Worm (Caenorhabditis elegans): ENCODE results near the gene C07H6.2.

The C07H6.2 gene

ce11 chrIII:7488303-7488702 lies 32.5 kb upstream of the C07H6.2 start:
- TF ChIP-seq ZK185.1 (tag; optimal IDR thresholded peaks at IDR 0.05; ENCODE audit: poor library complexity, severe bottlenecking) (no peak), hlh-26 (GFP tag; conservative IDR thresholded peaks at IDR 0.05) (no peak), sdz-38 (tag; optimal IDR thresholded peaks at IDR 0.05) (no peak), attf-3 (GFP tag; conservative IDR thresholded peaks at IDR 0.05) (no peak), ets-4 (GFP tag; optimal IDR thresholded peaks at IDR 0.05) (no peak), somi-1 (GFP tag; optimal IDR thresholded peaks at IDR 0.05) (peak; percentile 33), lin-40 (tag; optimal IDR thresholded peaks at IDR 0.05) (peak; percentile 10), him-1 (tag; optimal IDR thresholded peaks at IDR 0.05) (no peak), unc-62 (GFP tag; optimal IDR thresholded peaks at IDR 0.05) (no peak), bed-2 (GFP tag; IDR thresholded peaks at IDR 0.05) (no peak), ztf-26 (tag; optimal IDR thresholded peaks at IDR 0.05) (peak; percentile 61)

- peak; percentile 78 for TF ChIP-seq hmg-1.2 (GFP tag; IDR thresholded peaks at IDR 0.05)
- TF ChIP-seq Y79H2A.3 (GFP tag; conservative IDR thresholded peaks at IDR 0.05): no peak
- no peak for TF ChIP-seq cebp-1 (GFP tag; IDR thresholded peaks at IDR 0.05)
- no peak for TF ChIP-seq cebp-1 (tag; optimal IDR thresholded peaks at IDR 0.05)
Observed at ce11 chrIII:7489055-7489534, 31.7 kb upstream of the C07H6.2 start, which contains the start of gene mup-4. Gene mup-4 (minus strand): TSS chrIII:7489105.

- TF ChIP-seq hmg-1.2 (GFP tag; IDR thresholded peaks at IDR 0.05) (no peak), hmg-20 (GFP tag; IDR thresholded peaks at IDR 0.05) (no peak), attf-5 (GFP tag; optimal IDR thresholded peaks at IDR 0.05) (no peak), B0019.2 (GFP tag; conservative IDR thresholded peaks at IDR 0.05) (no peak), F22D6.2 (tag; optimal IDR thresholded peaks at IDR 0.05) (no peak), snpc-4 (GFP tag; optimal IDR thresholded peaks at IDR 0.05) (no peak), snpc-4 (tag; optimal IDR thresholded peaks at IDR 0.05) (no peak), ztf-22 (GFP tag; optimal IDR thresholded peaks at IDR 0.05) (no peak), K12H6.12 (tag; optimal IDR thresholded peaks at IDR 0.05) (no peak), egl-18 (GFP tag; IDR thresholded peaks at IDR 0.05) (no peak), sea-2 (GFP tag; IDR thresholded peaks at IDR 0.05) (no peak), rec-8 (tag; optimal IDR thresholded peaks at IDR 0.05) (no peak), ama-1 (optimal IDR thresholded peaks at IDR 0.05) (no peak), ama-1 (GFP tag; optimal IDR thresholded peaks at IDR 0.05) (no peak)
Observed at ce11 chrIII:7490061-7490460, 30.7 kb upstream of the C07H6.2 start.

- TF ChIP-seq ceh-27 (GFP tag; optimal IDR thresholded peaks at IDR 0.05): no peak
- no peak for TF ChIP-seq ama-1 (optimal IDR thresholded peaks at IDR 0.05)
- TF ChIP-seq ama-1 (GFP tag; optimal IDR thresholded peaks at IDR 0.05): no peak
- no peak for TF ChIP-seq repo-1 (tag; optimal IDR thresholded peaks at IDR 0.05)
- TF ChIP-seq bed-2 (GFP tag; IDR thresholded peaks at IDR 0.05): no peak
- TF ChIP-seq Y79H2A.3 (GFP tag; conservative IDR thresholded peaks at IDR 0.05): no peak
- no peak for TF ChIP-seq pha-4 (tag; optimal IDR thresholded peaks at IDR 0.05)
- TF ChIP-seq hlh-26 (GFP tag; conservative IDR thresholded peaks at IDR 0.05): no peak
- TF ChIP-seq him-1 (tag; optimal IDR thresholded peaks at IDR 0.05): no peak
- no peak for TF ChIP-seq T26A5.8 (tag; optimal IDR thresholded peaks at IDR 0.05)
- TF ChIP-seq T07F8.4 (tag; optimal IDR thresholded peaks at IDR 0.05): no peak
- TF ChIP-seq dpl-1 (GFP tag; optimal IDR thresholded peaks at IDR 0.05): no peak
- TF ChIP-seq let-607 (tag; optimal IDR thresholded peaks at IDR 0.05): no peak
- TF ChIP-seq F10E7.11 (tag; optimal IDR thresholded peaks at IDR 0.05): no peak
- TF ChIP-seq tlf-1 (GFP tag; optimal IDR thresholded peaks at IDR 0.05): no peak
- no peak for TF ChIP-seq ceh-91 (GFP tag; IDR thresholded peaks at IDR 0.05)
- TF ChIP-seq egl-18 (GFP tag; IDR thresholded peaks at IDR 0.05): no peak
- no peak for TF ChIP-seq ceh-40 (GFP tag; IDR thresholded peaks at IDR 0.05)
Observed at ce11 chrIII:7491931-7492330, 28.9 kb upstream of the C07H6.2 start.
